Worm (Caenorhabditis elegans): ENCODE measurements around the gene T22B7.8.

Gene T22B7.8

ce11 chrX:5686065-5686464, 54.3 kb downstream of the T22B7.8 start, which contains the start of gene set-20 (continued):
- TF ChIP-seq Y56A3A.18 (GFP tag; IDR thresholded peaks at IDR 0.05) (no peak), ztf-28 (GFP tag; IDR thresholded peaks at IDR 0.05) (no peak), F23B12.7 (tag; optimal IDR thresholded peaks at IDR 0.05; ENCODE audit: insufficient read depth) (peak; percentile 26), ceh-40 (GFP tag; IDR thresholded peaks at IDR 0.05) (no peak), F22D6.2 (tag; optimal IDR thresholded peaks at IDR 0.05) (no peak), ztf-18 (tag; optimal IDR thresholded peaks at IDR 0.05) (no peak), hmg-1.2 (GFP tag; IDR thresholded peaks at IDR 0.05) (0 out of 2 replicates have a peak, but pooled peaks have one; percentile 48), lsl-1 (GFP tag; optimal IDR thresholded peaks at IDR 0.05) (no peak), egrh-3 (GFP tag; IDR thresholded peaks at IDR 0.05) (no peak)
